Worm (Caenorhabditis elegans) whole organism, late embryonic: ENCODE measurements around the gene jamp-1.

Experiments
- C38D4.7 ChIP-seq: fragments of 200-800 bp; sonication (Bioruptor generic); optimal IDR thresholded peaks from 2 replicates; lab custom pipeline; 2018; ENCODE audit warnings: mild to moderate bottlenecking, missing genetic modification characterization, moderate library complexity, missing compliant biosample characterization
- F13H6.1 ChIP-seq: sonication (generic microtip); optimal IDR thresholded peaks from 2 replicates; lab custom pipeline; 2016; ENCODE audit warnings: missing genetic modification characterization, missing compliant biosample characterization
- K09A11.1 ChIP-seq: sonication (generic microtip); optimal IDR thresholded peaks from 2 replicates; lab custom pipeline; 2017; ENCODE audit warnings: antibody characterized with exemption, mild to moderate bottlenecking, missing genetic modification characterization, missing compliant biosample characterization; ENCODE audit not compliant: insufficient read depth
- Y22D7AL.16 ChIP-seq: sonication (generic microtip); optimal IDR thresholded peaks from 2 replicates; lab custom pipeline; 2016; ENCODE audit warnings: missing genetic modification characterization, missing compliant biosample characterization
- ama-1 ChIP-seq: fragments of 150-350 bp; optimal IDR thresholded peaks from 2 replicates; lab custom pipeline; 2014
- ceh-14 ChIP-seq: sonication (generic microtip); optimal IDR thresholded peaks from 2 replicates; lab custom pipeline; 2016; ENCODE audit warnings: missing genotype, missing genetic modification characterization, missing compliant biosample characterization
- ceh-18 ChIP-seq: sonication (generic microtip); optimal IDR thresholded peaks from 2 replicates; lab custom pipeline; 2016; ENCODE audit warnings: missing genetic modification characterization, missing compliant biosample characterization
- ceh-2 ChIP-seq: sonication (generic microtip); optimal IDR thresholded peaks from 2 replicates; lab custom pipeline; 2016; ENCODE audit warnings: missing genotype, missing genetic modification characterization, missing compliant biosample characterization
- ceh-22 ChIP-seq: sonication (generic microtip); optimal IDR thresholded peaks from 2 replicates; lab custom pipeline; 2017; ENCODE audit warnings: missing biosample characterization, missing genetic modification characterization
- ceh-30 ChIP-seq: fragments of 150-350 bp; optimal IDR thresholded peaks from 2 replicates; lab custom pipeline; 2014; ENCODE audit warnings: missing biosample characterization, missing genetic modification characterization
- ceh-31 ChIP-seq: sonication (generic microtip); optimal IDR thresholded peaks from 2 replicates; lab custom pipeline; 2016; ENCODE audit warnings: missing genetic modification characterization, missing compliant biosample characterization
- ceh-34 ChIP-seq: sonication (generic microtip); optimal IDR thresholded peaks from 2 replicates; lab custom pipeline; 2016; ENCODE audit warnings: mild to moderate bottlenecking, missing genetic modification characterization, missing compliant biosample characterization
- ceh-48 ChIP-seq: sonication (generic microtip); optimal IDR thresholded peaks from 2 replicates; lab custom pipeline; 2016; ENCODE audit warnings: missing genetic modification characterization, inconsistent platforms, missing compliant biosample characterization
- ceh-6 ChIP-seq: fragments of 200-800 bp; sonication (Bioruptor generic); optimal IDR thresholded peaks from 2 replicates; lab custom pipeline; 2018; ENCODE audit warnings: mild to moderate bottlenecking, missing genetic modification characterization, missing compliant biosample characterization
- che-1 ChIP-seq: sonication (generic microtip); optimal IDR thresholded peaks from 2 replicates; lab custom pipeline; 2016; ENCODE audit warnings: mild to moderate bottlenecking, missing genetic modification characterization, missing compliant biosample characterization
- dmd-4 ChIP-seq: sonication (generic microtip); optimal IDR thresholded peaks from 2 replicates; lab custom pipeline; 2016; ENCODE audit warnings: borderline replicate concordance, missing genetic modification characterization, missing compliant biosample characterization
- dve-1 ChIP-seq: sonication (generic microtip); optimal IDR thresholded peaks from 2 replicates; lab custom pipeline; 2017; ENCODE audit warnings: antibody characterized with exemption, mild to moderate bottlenecking, missing genetic modification characterization, missing compliant biosample characterization
- elt-2 ChIP-seq: sonication (generic microtip); optimal IDR thresholded peaks from 2 replicates; lab custom pipeline; 2016; ENCODE audit warnings: missing genetic modification reagents, missing genetic modification characterization, missing compliant biosample characterization
- elt-4 ChIP-seq: sonication (generic microtip); optimal IDR thresholded peaks from 2 replicates; lab custom pipeline; 2016; ENCODE audit warnings: missing genetic modification characterization, missing compliant biosample characterization
- eyg-1 ChIP-seq: sonication (generic microtip); optimal IDR thresholded peaks from 2 replicates; lab custom pipeline; 2016; ENCODE audit warnings: missing genotype, missing genetic modification characterization, missing compliant biosample characterization
- fkh-6 ChIP-seq: sonication (generic microtip); optimal IDR thresholded peaks from 2 replicates; lab custom pipeline; 2016; ENCODE audit warnings: missing genetic modification characterization, missing compliant biosample characterization
- gmeb-2 ChIP-seq: sonication (generic microtip); optimal IDR thresholded peaks from 2 replicates; lab custom pipeline; 2016; ENCODE audit warnings: missing genetic modification characterization, inconsistent platforms, missing compliant biosample characterization
- hlh-15 ChIP-seq: sonication (generic microtip); optimal IDR thresholded peaks from 2 replicates; lab custom pipeline; 2016; ENCODE audit warnings: missing genetic modification characterization, missing compliant biosample characterization
- hlh-6 ChIP-seq: sonication (generic microtip); optimal IDR thresholded peaks from 2 replicates; lab custom pipeline; 2016; ENCODE audit warnings: missing genotype, missing genetic modification characterization, missing compliant biosample characterization
- hlh-8 ChIP-seq: sonication (generic microtip); optimal IDR thresholded peaks from 2 replicates; lab custom pipeline; 2016; ENCODE audit warnings: missing genotype, missing genetic modification characterization, missing compliant biosample characterization
- lin-11 ChIP-seq: fragments of 200-800 bp; sonication (Bioruptor generic); optimal IDR thresholded peaks from 2 replicates; lab custom pipeline; 2018; ENCODE audit warnings: mild to moderate bottlenecking, missing genetic modification characterization, missing compliant biosample characterization
- madf-2 ChIP-seq: sonication (generic microtip); optimal IDR thresholded peaks from 2 replicates; lab custom pipeline; 2017; ENCODE audit warnings: missing genetic modification characterization, missing compliant biosample characterization
- mec-3 ChIP-seq: sonication (generic microtip); optimal IDR thresholded peaks from 2 replicates; lab custom pipeline; 2016; ENCODE audit warnings: borderline replicate concordance, missing genetic modification characterization, missing compliant biosample characterization
- nfya-1 ChIP-seq: sonication (generic microtip); optimal IDR thresholded peaks from 2 replicates; lab custom pipeline; 2017; ENCODE audit warnings: missing genetic modification characterization, mild to moderate bottlenecking, missing compliant biosample characterization, antibody characterized with exemption, moderate library complexity
- odd-2 ChIP-seq: sonication (generic microtip); optimal IDR thresholded peaks from 2 replicates; lab custom pipeline; 2017; ENCODE audit warnings: antibody characterized with exemption, mild to moderate bottlenecking, missing genetic modification characterization, missing compliant biosample characterization
- pag-3 ChIP-seq: sonication (generic microtip); optimal IDR thresholded peaks from 2 replicates; lab custom pipeline; 2016; ENCODE audit warnings: missing compliant biosample characterization, missing genetic modification characterization, borderline replicate concordance
- pha-4 ChIP-seq: fragments of 150-350 bp; optimal IDR thresholded peaks from 2 replicates; lab custom pipeline; 2018; ENCODE audit warnings: missing biosample characterization, missing genetic modification reagents, missing genetic modification characterization
- pqm-1 ChIP-seq: sonication (generic microtip); optimal IDR thresholded peaks from 2 replicates; lab custom pipeline; 2016; ENCODE audit warnings: missing genetic modification characterization, missing compliant biosample characterization
- pros-1 ChIP-seq: fragments of 150-350 bp; optimal IDR thresholded peaks from 2 replicates; lab custom pipeline; 2014; ENCODE audit warnings: missing biosample characterization, missing genetic modification reagents, missing genetic modification characterization
- ref-2 ChIP-seq: sonication (generic microtip); optimal IDR thresholded peaks from 2 replicates; lab custom pipeline; 2016; ENCODE audit warnings: missing genetic modification characterization, missing compliant biosample characterization
- rnt-1 ChIP-seq: sonication (generic microtip); optimal IDR thresholded peaks from 2 replicates; lab custom pipeline; 2016; ENCODE audit warnings: missing genetic modification characterization, missing compliant biosample characterization
- sdc-2 ChIP-seq: sonication (generic microtip); optimal IDR thresholded peaks from 2 replicates; lab custom pipeline; 2016; ENCODE audit warnings: missing genotype, missing genetic modification characterization, missing compliant biosample characterization
- sox-2 ChIP-seq: fragments of 200-800 bp; sonication (Bioruptor generic); IDR thresholded peaks from 2 replicates; pipeline ENCODE4 v1.3.6; 2022; ENCODE audit warnings: missing genetic modification reagents, missing genetic modification characterization, missing compliant biosample characterization
- unc-3 ChIP-seq, 2 experiments: fragments of 200-800 bp in 1 of 2; sonication (Bioruptor generic) in 1 of 2; sonication (generic microtip) in 1 of 2; conservative IDR thresholded peaks in 1 of 2; optimal IDR thresholded peaks in 1 of 2; 2 replicates each; pipeline versions ENCODE4 v1.3.6 to Lab custom; 2016 to 2022; ENCODE audit warnings: missing compliant biosample characterization in 2 of 2, missing genetic modification characterization in 2 of 2, missing genetic modification reagents in 1 of 2
- unc-55 ChIP-seq: sonication (generic microtip); optimal IDR thresholded peaks from 2 replicates; lab custom pipeline; 2017; ENCODE audit warnings: missing biosample characterization, missing genetic modification reagents, missing genetic modification characterization
- zip-5 ChIP-seq: sonication (generic microtip); optimal IDR thresholded peaks from 2 replicates; lab custom pipeline; 2016; ENCODE audit warnings: missing genetic modification characterization, missing compliant biosample characterization

Gene jamp-1

DNA sequence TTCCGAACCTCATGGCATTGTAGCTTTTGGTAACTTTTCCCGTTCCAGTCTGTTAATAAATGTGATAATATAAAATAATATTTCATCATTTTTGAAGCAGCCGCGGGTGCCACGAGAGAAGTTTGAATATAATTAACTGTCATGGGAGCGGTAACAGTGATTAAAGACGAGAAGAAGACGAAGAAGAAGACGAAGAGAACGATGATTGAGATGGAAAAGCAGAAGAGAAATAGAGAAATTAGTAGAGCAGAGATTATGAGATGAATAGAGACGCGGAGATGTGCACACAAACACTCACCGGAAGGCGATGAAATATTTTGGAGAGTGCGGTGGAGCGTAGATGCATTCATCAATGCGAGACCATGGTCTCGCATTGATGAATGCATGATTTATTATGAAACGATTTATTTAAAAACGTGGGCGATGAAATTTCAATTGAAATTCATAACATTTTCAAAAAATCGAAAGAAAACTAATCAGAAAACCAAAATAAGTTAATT lies 2.2 kb upstream of the jamp-1 start, which contains the start of gene seip-1 (continued):
- peak; percentile 2 for TF ChIP-seq K09A11.1 (tag; lab: Kevin White, UChicago)
- TF ChIP-seq elt-2 (tag; lab: Kevin White, UChicago) = peak; percentile 39
- TF ChIP-seq ceh-2 (tag; lab: Kevin White, UChicago) = peak; percentile 28
- TF ChIP-seq gmeb-2 (tag; lab: Kevin White, UChicago) = no peak
- peak; percentile 79 for TF ChIP-seq ceh-14 (tag; lab: Kevin White, UChicago)
- TF ChIP-seq sox-2 (GFP tag; lab: Robert Waterston, UW) = peak; percentile 40; the same call in 1 of the 2 replicates
- TF ChIP-seq unc-55 (GFP tag; lab: Kevin White, UChicago) = peak; percentile 92
- no peak for TF ChIP-seq hlh-6 (tag; lab: Kevin White, UChicago)
- peak; percentile 70 for TF ChIP-seq ceh-34 (tag; lab: Kevin White, UChicago)
- TF ChIP-seq dve-1 (tag; lab: Kevin White, UChicago) = peak; percentile 67
- TF ChIP-seq nfya-1 (tag; lab: Kevin White, UChicago) = peak; percentile 88
- TF ChIP-seq ceh-22 = no peak
- peak; percentile 27 for TF ChIP-seq madf-2
- peak; percentile 44 for TF ChIP-seq ceh-18
- TF ChIP-seq ceh-48 (tag; lab: Kevin White, UChicago) = peak; percentile 40
- no peak for TF ChIP-seq eyg-1 (tag; lab: Kevin White, UChicago)
- no peak for TF ChIP-seq C38D4.7
- no peak for TF ChIP-seq zip-5 (tag; lab: Kevin White, UChicago)
- no peak for TF ChIP-seq odd-2 (tag; lab: Kevin White, UChicago)
- TF ChIP-seq pha-4 (tag; lab: Kevin White, UChicago) = no peak
- peak; percentile 38 for TF ChIP-seq rnt-1 (tag; lab: Kevin White, UChicago)
- TF ChIP-seq mec-3 (tag; lab: Kevin White, UChicago) = no peak
- no peak for TF ChIP-seq hlh-8 (tag; lab: Kevin White, UChicago)
- TF ChIP-seq, all 69 proteins: peak for 21

- TF ChIP-seq ref-2 (no peak), che-1 (tag; lab: Kevin White, UChicago) (no peak), lin-11 (tag; lab: Kevin White, UChicago) (no peak), F13H6.1 (tag; lab: Kevin White, UChicago) (no peak), ama-1 (no peak)
These were observed 3.2 kb downstream of the jamp-1 start, which contains the start of gene pgap-3 for ce11 chrV:6047818-6048217. Gene pgap-3, minus strand, starts transcription at chrV:6047918.

DNA sequence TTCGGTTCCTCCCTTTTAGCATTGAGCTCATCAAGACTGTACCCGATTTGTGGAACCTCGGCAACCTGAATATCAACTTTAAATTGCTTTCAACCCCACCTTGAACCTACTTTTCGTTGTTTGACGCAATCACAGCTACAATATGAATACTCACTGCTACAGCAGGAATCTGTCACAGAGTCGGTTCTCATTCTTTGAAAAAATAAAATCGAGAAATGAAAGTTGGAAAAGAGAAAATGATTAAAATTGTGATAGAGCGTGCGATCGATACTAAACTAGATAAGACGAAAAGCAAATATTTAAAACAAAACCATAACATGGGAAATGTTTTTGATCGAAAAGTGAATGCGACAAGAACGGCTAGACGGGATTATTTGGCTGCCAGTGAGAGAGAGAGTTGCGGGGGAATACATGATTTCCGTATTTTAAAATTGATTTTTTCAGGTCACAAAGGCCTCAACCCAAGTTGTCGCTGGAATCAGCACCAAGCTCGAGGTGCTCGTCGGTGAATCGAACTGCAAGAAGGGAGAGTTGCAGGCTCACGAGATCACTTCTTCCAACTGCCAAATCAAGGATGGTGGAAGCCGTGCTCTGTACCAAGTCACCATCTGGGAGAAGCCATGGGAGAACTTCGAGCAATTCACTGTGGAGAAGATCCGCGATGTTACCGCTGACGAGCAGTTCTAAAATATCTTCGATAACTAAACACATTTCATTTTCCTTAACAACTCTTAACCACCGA lies 6.0 kb downstream of the jamp-1 start, which contains the start of gene R01B10.3:
TSS of gene R01B10.3 (minus strand) at position 277 of the 742 bp plus-strand sequence.
- TF ChIP-seq ref-2 (no peak), pros-1 (tag; lab: Kevin White, UChicago) (no peak), gmeb-2 (tag; lab: Kevin White, UChicago) (no peak)

- TF ChIP-seq K09A11.1 (tag; lab: Kevin White, UChicago) (no peak), Y22D7AL.16 (tag; lab: Kevin White, UChicago) (no peak), elt-4 (tag; lab: Kevin White, UChicago) (no peak), dmd-4 (tag; lab: Kevin White, UChicago) (no peak), unc-55 (GFP tag; lab: Kevin White, UChicago) (no peak), ceh-31 (tag; lab: Kevin White, UChicago) (no peak), hlh-15 (tag; lab: Kevin White, UChicago) (no peak), sdc-2 (no peak), unc-3 (GFP tag; conservative IDR thresholded peaks at IDR 0.05; lab: Robert Waterston, UW) (no peak), unc-3 (tag; optimal IDR thresholded peaks at IDR 0.05; lab: Kevin White, UChicago) (no peak), ceh-30 (tag; lab: Kevin White, UChicago) (no peak), ceh-18 (no peak), fkh-6 (tag; lab: Kevin White, UChicago) (no peak), pqm-1 (tag; lab: Kevin White, UChicago) (no peak), che-1 (tag; lab: Kevin White, UChicago) (no peak), nfya-1 (tag; lab: Kevin White, UChicago) (no peak), ceh-6 (no peak), ceh-48 (tag; lab: Kevin White, UChicago) (no peak), pag-3 (tag; lab: Kevin White, UChicago) (no peak), rnt-1 (tag; lab: Kevin White, UChicago) (no peak)
These were observed 6.6 kb downstream of the jamp-1 start for ce11 chrV:6044448-6044847.
